Fruit fly (Drosophila melanogaster) whole organism, pupa: ENCODE results near the gene CG9636.

Experiments
- CG8159 ChIP-seq: fragments of 200-800 bp; sonication (Bioruptor generic); optimal IDR thresholded peaks from 3 replicates; lab custom pipeline; 2018; ENCODE audit warnings: missing biosample characterization, mild to moderate bottlenecking, missing genetic modification characterization, moderate library complexity
- CG9948 ChIP-seq: fragments of 200-800 bp; sonication (Bioruptor generic); optimal IDR thresholded peaks from 2 replicates; lab custom pipeline; 2018; ENCODE audit warnings: missing biosample characterization, mild to moderate bottlenecking, missing genetic modification characterization, moderate library complexity
- Pif1A ChIP-seq: fragments of 200-800 bp; sonication (Bioruptor generic); optimal IDR thresholded peaks from 3 replicates; lab custom pipeline; 2016; ENCODE audit warnings: missing biosample characterization, missing genetic modification characterization
- Snoo ChIP-seq: fragments of 200-800 bp; sonication (Bioruptor generic); optimal IDR thresholded peaks from 3 replicates; lab custom pipeline; 2017; ENCODE audit warnings: missing biosample characterization, mild to moderate bottlenecking, missing genetic modification characterization, inconsistent platforms
- gl ChIP-seq: fragments of 200-800 bp; sonication (Bioruptor generic); optimal IDR thresholded peaks from 2 replicates; lab custom pipeline; 2018; ENCODE audit warnings: missing biosample characterization, mild to moderate bottlenecking, missing genetic modification characterization
- rn ChIP-seq: fragments of 200-800 bp; sonication (Bioruptor generic); IDR thresholded peaks from 2 replicates; pipeline ENCODE4 v1.3.6; 2022; ENCODE audit warnings: missing biosample characterization, missing genetic modification characterization

DNA sequence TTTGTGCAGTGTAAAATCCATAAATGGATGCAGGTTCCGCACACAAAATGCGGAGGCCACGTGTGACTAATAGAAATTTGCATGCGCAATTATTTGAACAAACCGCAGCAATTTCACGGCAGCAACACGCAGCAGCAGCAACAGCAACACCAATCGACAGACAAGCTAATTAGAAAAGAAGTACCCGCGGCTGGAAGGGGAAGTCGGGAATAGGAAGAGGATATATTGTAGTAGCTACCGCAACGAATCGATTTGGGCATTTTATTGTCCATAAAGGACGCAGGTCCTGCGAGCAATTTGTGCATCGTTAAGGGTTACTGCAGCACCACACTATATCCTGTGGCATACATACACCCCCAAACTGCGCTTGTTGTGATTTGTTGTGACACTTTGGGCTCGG lies 50.5 kb downstream of the CG9636 start:
- TF ChIP-seq CG8159 (tag; lab: Kevin White, UChicago) (no peak), Pif1A (GFP tag; lab: Kevin White, UChicago) (no peak), gl (tag; lab: Kevin White, UChicago) (no peak), rn (GFP tag; lab: Robert Waterston, UW) (no peak), CG9948 (tag; lab: Kevin White, UChicago) (no peak), Snoo (tag; lab: Kevin White, UChicago) (no peak)
